Fruit fly (Drosophila melanogaster): ENCODE measurements around the gene CG15260.

Gene CG15260

DNA sequence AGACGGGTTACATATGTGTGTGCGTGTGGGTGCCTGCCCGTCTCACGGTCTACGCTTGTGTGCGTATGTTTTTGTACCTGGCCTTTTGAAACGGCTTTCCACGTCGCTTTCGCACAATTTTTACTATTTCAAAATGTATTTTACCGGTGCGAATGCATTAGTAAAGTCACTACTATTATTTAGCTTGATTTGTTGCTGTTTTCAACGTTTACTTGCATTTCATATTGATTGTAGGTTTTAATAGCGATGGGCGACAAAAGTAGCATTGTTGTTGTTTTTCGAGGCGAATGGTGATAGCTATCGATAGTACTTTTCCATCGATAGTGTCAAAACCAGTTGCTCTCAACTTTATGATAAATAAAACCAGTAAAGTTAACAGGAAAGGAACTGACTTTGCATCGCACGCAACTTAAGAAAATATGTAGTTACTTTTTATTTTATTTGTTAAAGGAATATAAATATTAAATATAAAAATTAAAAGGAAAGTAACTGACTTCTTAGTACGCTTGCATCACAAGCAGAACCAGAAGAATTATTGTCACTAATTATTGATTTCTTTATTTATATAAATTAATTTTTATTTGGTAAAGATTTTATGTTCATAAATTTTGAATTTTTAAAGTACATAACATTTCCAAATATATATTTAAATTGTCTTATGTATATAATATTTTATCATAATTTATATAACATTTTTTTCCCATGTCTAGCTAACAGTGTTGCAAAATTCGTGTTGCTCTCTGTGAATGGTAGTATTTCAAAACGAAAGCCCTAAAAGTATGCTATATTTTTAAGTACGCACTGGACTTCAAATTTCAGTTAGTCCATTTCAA lies 20.1 kb downstream of the CG15260 start, which contains the start of gene Cul3 (continued):
- TF ChIP-seq CG3847 (GFP tag; IDR thresholded peaks at IDR 0.05) (no peak), nmo (GFP tag; optimal IDR thresholded peaks at IDR 0.05) (peak; percentile 19), CG10209 (GFP tag; optimal IDR thresholded peaks at IDR 0.05) (no peak), CG12219 (GFP tag; optimal IDR thresholded peaks at IDR 0.05) (no peak), toy (GFP tag; IDR thresholded peaks at IDR 0.05) (no peak), CG8944 (GFP tag; optimal IDR thresholded peaks at IDR 0.05) (no peak), Xbp1 (GFP tag; optimal IDR thresholded peaks at IDR 0.05) (no peak), CG8478 (optimal IDR thresholded peaks at IDR 0.05) (peak; percentile 48), Mrtf (GFP tag; IDR thresholded peaks at IDR 0.05) (no peak), CG34224 (GFP tag; IDR thresholded peaks at IDR 0.05; ENCODE audit: partially characterized antibody) (peak; percentile 73), sisA (GFP tag; IDR thresholded peaks at IDR 0.05) (no peak), CG15601 (tag; optimal IDR thresholded peaks at IDR 0.05) (peak; percentile 8), CG17361 (GFP tag; IDR thresholded peaks at IDR 0.05) (peak; percentile 47; the same call in 1 of the 3 replicates), CG12744 (GFP tag; optimal IDR thresholded peaks at IDR 0.05) (no peak), crp (GFP tag; optimal IDR thresholded peaks at IDR 0.05) (no peak), CG8388 (GFP tag; optimal IDR thresholded peaks at IDR 0.05) (no peak), Dbx (GFP tag; IDR thresholded peaks at IDR 0.05) (no peak), E2f2 (GFP tag; IDR thresholded peaks at IDR 0.05) (peak; percentile 84), insv (GFP tag; optimal IDR thresholded peaks at IDR 0.05) (no peak), Xrp1 (GFP tag; IDR thresholded peaks at IDR 0.05) (no peak; the same call in 1 of the 2 replicates), Dref (GFP tag; IDR thresholded peaks at IDR 0.05) (peak; percentile 70), amos (GFP tag; IDR thresholded peaks at IDR 0.05; ENCODE audit: partially characterized antibody) (peak; percentile 83), CG12391 (tag; optimal IDR thresholded peaks at IDR 0.05) (peak; percentile 40), Tbp (GFP tag; optimal IDR thresholded peaks at IDR 0.05) (no peak), Hr3 (GFP tag; optimal IDR thresholded peaks at IDR 0.05) (peak; percentile 20), CG1603 (tag; optimal IDR thresholded peaks at IDR 0.05) (peak; percentile 25), phol (tag; optimal IDR thresholded peaks at IDR 0.05) (peak; percentile 22), CG17186 (GFP tag; optimal IDR thresholded peaks at IDR 0.05) (peak; percentile 1), ranshi (GFP tag; IDR thresholded peaks at IDR 0.05) (no peak), sna (GFP tag; IDR thresholded peaks at IDR 0.05; ENCODE audit: partially characterized antibody) (peak; percentile 64), CG14860 (GFP tag; IDR thresholded peaks at IDR 0.05; ENCODE audit: partially characterized antibody) (peak; percentile 63; the same call in 2 of the 3 replicates), CG1602 (GFP tag; optimal IDR thresholded peaks at IDR 0.05) (peak; percentile 1), CG9932 (GFP tag; IDR thresholded peaks at IDR 0.05) (peak; percentile 29; the same call in 1 of the 2 replicates), CG3407 (GFP tag; optimal IDR thresholded peaks at IDR 0.05) (no peak), Rx (GFP tag; IDR thresholded peaks at IDR 0.05) (no peak), CG2199 (GFP tag; IDR thresholded peaks at IDR 0.05) (no peak; the same call in 2 of the 3 replicates), sens-2 (GFP tag; IDR thresholded peaks at IDR 0.05) (no peak), nerfin-2 (GFP tag; IDR thresholded peaks at IDR 0.05; ENCODE audit: partially characterized antibody) (peak; percentile 77), bbx (GFP tag; IDR thresholded peaks at IDR 0.05; ENCODE audit: partially characterized antibody) (peak; percentile 75), Kr (GFP tag; optimal IDR thresholded peaks at IDR 0.05) (no peak), CG34422 (GFP tag; IDR thresholded peaks at IDR 0.05) (peak; percentile 35; the same call in 1 of the 3 replicates), CG17829 (tag; optimal IDR thresholded peaks at IDR 0.05) (peak; percentile 44), grn (GFP tag; optimal IDR thresholded peaks at IDR 0.05) (no peak), Atf-2 (GFP tag; optimal IDR thresholded peaks at IDR 0.05) (no peak), CG1792 (GFP tag; optimal IDR thresholded peaks at IDR 0.05) (no peak), Sox100B (GFP tag; optimal IDR thresholded peaks at IDR 0.05) (peak; percentile 21), Max (GFP tag; optimal IDR thresholded peaks at IDR 0.05) (no peak), CG30403 (GFP tag; optimal IDR thresholded peaks at IDR 0.05) (no peak), dysf (GFP tag; IDR thresholded peaks at IDR 0.05) (no peak)

Measured in whole organism, embryonic.